Worm (Caenorhabditis elegans): ENCODE results near the gene Y54G2A.44.

DNA sequence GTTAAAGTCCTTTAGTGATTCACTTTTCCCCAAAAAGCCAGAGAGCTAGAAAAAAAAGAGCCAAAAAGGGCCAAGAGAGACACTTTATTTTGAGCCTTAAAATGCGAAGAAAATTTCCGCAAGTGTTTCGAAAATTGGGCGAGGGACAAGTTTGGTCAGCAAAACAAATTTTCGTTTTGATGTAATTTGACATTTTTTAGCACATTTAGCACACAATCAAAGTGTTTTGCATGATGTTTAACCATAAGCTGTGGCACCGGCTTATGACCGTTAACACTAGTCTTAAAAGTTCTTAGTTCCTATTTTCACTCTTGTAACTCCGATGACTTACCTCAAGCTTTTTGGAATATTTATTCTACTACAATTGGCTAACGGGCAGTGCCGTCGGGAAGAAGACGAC lies 18.8 kb downstream of the Y54G2A.44 start, which contains the start of gene Y54G2A.37:
- TF ChIP-seq flt-1 (GFP tag; IDR thresholded peaks at IDR 0.05): no peak
- no peak for TF ChIP-seq hnd-1 (tag; optimal IDR thresholded peaks at IDR 0.05)
- TF ChIP-seq aly-1 (tag; optimal IDR thresholded peaks at IDR 0.05): no peak
- no peak for TF ChIP-seq hmbx-1 (tag; optimal IDR thresholded peaks at IDR 0.05)
- no peak for TF ChIP-seq F13C5.2 (tag; optimal IDR thresholded peaks at IDR 0.05)
- TF ChIP-seq sea-1 (GFP tag; conservative IDR thresholded peaks at IDR 0.05): no peak
- TF ChIP-seq tbx-37 (GFP tag; conservative IDR thresholded peaks at IDR 0.05): no peak
- TF ChIP-seq tbx-11 (GFP tag; IDR thresholded peaks at IDR 0.05): no peak
- TF ChIP-seq ama-1 (optimal IDR thresholded peaks at IDR 0.05): no peak
- no peak for TF ChIP-seq hmg-4 (GFP tag; optimal IDR thresholded peaks at IDR 0.05)
- no peak for TF ChIP-seq scrt-1 (GFP tag; IDR thresholded peaks at IDR 0.05)
- no peak for TF ChIP-seq B0310.2 (tag; optimal IDR thresholded peaks at IDR 0.05)
- TF ChIP-seq ceh-13 (GFP tag; optimal IDR thresholded peaks at IDR 0.05): no peak

Data from whole organism, early embryonic.